Worm (Caenorhabditis elegans): Measurements from ENCODE around the gene T01B7.13.

T01B7.13 gene

ce11 chrII:8747939-8748352, 32.7 kb downstream of the T01B7.13 start:
- TF ChIP-seq W03F9.2 (tag; optimal IDR thresholded peaks at IDR 0.05) (no peak), dao-5 (tag; optimal IDR thresholded peaks at IDR 0.05) (no peak), him-1 (tag; optimal IDR thresholded peaks at IDR 0.05) (no peak)

ce11 chrII:8748638-8749037, 33.4 kb downstream of the T01B7.13 start:
- TF ChIP-seq W03F9.2 (tag; optimal IDR thresholded peaks at IDR 0.05) (no peak), him-1 (tag; optimal IDR thresholded peaks at IDR 0.05) (no peak), dao-5 (tag; optimal IDR thresholded peaks at IDR 0.05) (no peak)

ce11 chrII:8749084-8749483, 33.9 kb downstream of the T01B7.13 start:
- TF ChIP-seq W03F9.2 (tag; optimal IDR thresholded peaks at IDR 0.05) = no peak
- TF ChIP-seq dao-5 (tag; optimal IDR thresholded peaks at IDR 0.05) = no peak
- TF ChIP-seq him-1 (tag; optimal IDR thresholded peaks at IDR 0.05) = no peak

ce11 chrII:8750056-8750455, 34.9 kb downstream of the T01B7.13 start:
- no peak for TF ChIP-seq W03F9.2 (tag; optimal IDR thresholded peaks at IDR 0.05)
- TF ChIP-seq dao-5 (tag; optimal IDR thresholded peaks at IDR 0.05) = no peak
- TF ChIP-seq him-1 (tag; optimal IDR thresholded peaks at IDR 0.05) = no peak

ce11 chrII:8751042-8751441, 35.8 kb downstream of the T01B7.13 start:
- TF ChIP-seq W03F9.2 (tag; optimal IDR thresholded peaks at IDR 0.05) (no peak), dao-5 (tag; optimal IDR thresholded peaks at IDR 0.05) (no peak), him-1 (tag; optimal IDR thresholded peaks at IDR 0.05) (no peak)

- TF ChIP-seq dao-5 (tag; optimal IDR thresholded peaks at IDR 0.05) (no peak), him-1 (tag; optimal IDR thresholded peaks at IDR 0.05) (no peak), W03F9.2 (tag; optimal IDR thresholded peaks at IDR 0.05) (no peak)
Observed at ce11 chrII:8751686-8752085, 36.5 kb downstream of the T01B7.13 start, which contains the start of gene atf-2. TSS of gene atf-2 (plus strand) at chrII:8751986.

- TF ChIP-seq W03F9.2 (tag; optimal IDR thresholded peaks at IDR 0.05) = no peak
- TF ChIP-seq him-1 (tag; optimal IDR thresholded peaks at IDR 0.05) = no peak
- no peak for TF ChIP-seq dao-5 (tag; optimal IDR thresholded peaks at IDR 0.05)
Observed at ce11 chrII:8755270-8755669, 40.1 kb downstream of the T01B7.13 start, which contains the start of gene K08F8.7. TSS of gene K08F8.7 (minus strand) at chrII:8755370.

ce11 chrII:8759493-8759892, 44.3 kb downstream of the T01B7.13 start, which contains the start of gene fut-1:
TSS of gene fut-1 (minus strand) at chrII:8759593.
- TF ChIP-seq dao-5 (tag; optimal IDR thresholded peaks at IDR 0.05) (no peak), him-1 (tag; optimal IDR thresholded peaks at IDR 0.05) (no peak), W03F9.2 (tag; optimal IDR thresholded peaks at IDR 0.05) (no peak)

- no peak for TF ChIP-seq dao-5 (tag; optimal IDR thresholded peaks at IDR 0.05)
- no peak for TF ChIP-seq him-1 (tag; optimal IDR thresholded peaks at IDR 0.05)
- no peak for TF ChIP-seq W03F9.2 (tag; optimal IDR thresholded peaks at IDR 0.05)
Observed at ce11 chrII:8761739-8762138, 46.5 kb downstream of the T01B7.13 start.

ce11 chrII:8763367-8763766, 48.2 kb downstream of the T01B7.13 start:
- TF ChIP-seq him-1 (tag; optimal IDR thresholded peaks at IDR 0.05) = no peak
- no peak for TF ChIP-seq dao-5 (tag; optimal IDR thresholded peaks at IDR 0.05)
- TF ChIP-seq W03F9.2 (tag; optimal IDR thresholded peaks at IDR 0.05) = no peak

ce11 chrII:8764332-8764731, 49.1 kb downstream of the T01B7.13 start:
- no peak for TF ChIP-seq him-1 (tag; optimal IDR thresholded peaks at IDR 0.05)
- no peak for TF ChIP-seq W03F9.2 (tag; optimal IDR thresholded peaks at IDR 0.05)
- no peak for TF ChIP-seq dao-5 (tag; optimal IDR thresholded peaks at IDR 0.05)

ce11 chrII:8765131-8765530, 49.9 kb downstream of the T01B7.13 start:
- TF ChIP-seq W03F9.2 (tag; optimal IDR thresholded peaks at IDR 0.05) (no peak), dao-5 (tag; optimal IDR thresholded peaks at IDR 0.05) (no peak), him-1 (tag; optimal IDR thresholded peaks at IDR 0.05) (no peak)
